Fruit fly (Drosophila melanogaster): ENCODE measurements around the gene CG6763.

CG6763 gene

dm6 chr3R:23334036-23334744, 50.4 kb downstream of the CG6763 start (continued):
- TF ChIP-seq topi (GFP tag; optimal IDR thresholded peaks at IDR 0.05): peak; percentile 22
- TF ChIP-seq CG6163 (GFP tag; IDR thresholded peaks at IDR 0.05): peak; percentile 98
- peak; percentile 93 for TF ChIP-seq CG15336 (GFP tag; IDR thresholded peaks at IDR 0.05)
- TF ChIP-seq Sox14 (GFP tag; optimal IDR thresholded peaks at IDR 0.05): peak; percentile 61
- TF ChIP-seq dsx (GFP tag; optimal IDR thresholded peaks at IDR 0.05; ENCODE audit: poor library complexity, severe bottlenecking): peak; percentile 45
- no peak for TF ChIP-seq esn (GFP tag; optimal IDR thresholded peaks at IDR 0.05)
- TF ChIP-seq CG1621 (tag; optimal IDR thresholded peaks at IDR 0.05): peak; percentile 96
- peak; percentile 98 for TF ChIP-seq eg (GFP tag; IDR thresholded peaks at IDR 0.05)
- TF ChIP-seq CG3032 (tag; optimal IDR thresholded peaks at IDR 0.05): peak; percentile 67
- peak; percentile 95 for TF ChIP-seq Lpt (GFP tag; optimal IDR thresholded peaks at IDR 0.05)
- TF ChIP-seq CG34406 (GFP tag; optimal IDR thresholded peaks at IDR 0.05): peak; percentile 61
- TF ChIP-seq CG16779 (tag; optimal IDR thresholded peaks at IDR 0.05): peak; percentile 98
- no peak for TF ChIP-seq Hr39 (GFP tag; optimal IDR thresholded peaks at IDR 0.05)
- no peak for TF ChIP-seq CG31627 (GFP tag; optimal IDR thresholded peaks at IDR 0.05)
- peak; percentile 79 for TF ChIP-seq CG7368 (GFP tag; optimal IDR thresholded peaks at IDR 0.05)
- peak; percentile 64 for TF ChIP-seq fd85E (GFP tag; optimal IDR thresholded peaks at IDR 0.05)
- no peak for TF ChIP-seq lz (GFP tag; optimal IDR thresholded peaks at IDR 0.05)
- TF ChIP-seq OdsH (GFP tag; optimal IDR thresholded peaks at IDR 0.05): peak; percentile 65
- peak; percentile 98 to 99 for TF ChIP-seq ss (GFP tag; optimal IDR thresholded peaks at IDR 0.05)
- no peak for TF ChIP-seq Ets21C (GFP tag; optimal IDR thresholded peaks at IDR 0.05)
- peak; percentile 46 for TF ChIP-seq CG6792 (GFP tag; optimal IDR thresholded peaks at IDR 0.05)
- peak; percentile 77 for TF ChIP-seq fd59A (GFP tag; optimal IDR thresholded peaks at IDR 0.05)
- TF ChIP-seq Sox15 (GFP tag; optimal IDR thresholded peaks at IDR 0.05): no peak
- TF ChIP-seq achi (GFP tag; optimal IDR thresholded peaks at IDR 0.05): peak; percentile 86
- no peak for TF ChIP-seq cyc (GFP tag; optimal IDR thresholded peaks at IDR 0.05)
- TF ChIP-seq CG10631 (GFP tag; optimal IDR thresholded peaks at IDR 0.05): peak; percentile 53
- peak; percentile 4 for TF ChIP-seq Met (GFP tag; optimal IDR thresholded peaks at IDR 0.05)
- TF ChIP-seq dac (GFP tag; optimal IDR thresholded peaks at IDR 0.05): peak; percentile 57
- TF ChIP-seq CG4318 (GFP tag; optimal IDR thresholded peaks at IDR 0.05): no peak

- TF ChIP-seq CG6808 (GFP tag; optimal IDR thresholded peaks at IDR 0.05) (peak; percentile 12), CG7368 (GFP tag; optimal IDR thresholded peaks at IDR 0.05) (peak; percentile 54), achi (GFP tag; optimal IDR thresholded peaks at IDR 0.05) (peak; percentile 68), Eip93F (GFP tag; optimal IDR thresholded peaks at IDR 0.05) (no peak), Blimp-1 (GFP tag; optimal IDR thresholded peaks at IDR 0.05) (no peak), CG6276 (GFP tag; optimal IDR thresholded peaks at IDR 0.05) (peak; percentile 25), CG6854 (GFP tag; optimal IDR thresholded peaks at IDR 0.05) (no peak), CG6163 (GFP tag; IDR thresholded peaks at IDR 0.05) (peak; percentile 75), CG34406 (GFP tag; optimal IDR thresholded peaks at IDR 0.05) (peak; percentile 55), CG11294 (GFP tag; IDR thresholded peaks at IDR 0.05) (0 out of 2 replicates have a peak, but pooled peaks have one; percentile 34), cyc (GFP tag; optimal IDR thresholded peaks at IDR 0.05) (peak; percentile 65), Hr38 (GFP tag; optimal IDR thresholded peaks at IDR 0.05) (no peak), Sox14 (GFP tag; optimal IDR thresholded peaks at IDR 0.05) (peak; percentile 63), CG16779 (tag; optimal IDR thresholded peaks at IDR 0.05) (no peak), CG8632 (GFP tag; optimal IDR thresholded peaks at IDR 0.05) (peak; percentile 66), Hr4 (GFP tag; optimal IDR thresholded peaks at IDR 0.05) (peak; percentile 77), dsx (GFP tag; optimal IDR thresholded peaks at IDR 0.05; ENCODE audit: poor library complexity, severe bottlenecking) (peak; percentile 58), Eip75B (GFP tag; optimal IDR thresholded peaks at IDR 0.05) (peak; percentile 35), dac (GFP tag; optimal IDR thresholded peaks at IDR 0.05) (peak; percentile 18), Ets96B (tag; optimal IDR thresholded peaks at IDR 0.05) (peak; percentile 79), Sox102F (GFP tag; optimal IDR thresholded peaks at IDR 0.05) (peak; percentile 33), svp (GFP tag) (peak; percentile 75), CG3032 (tag; optimal IDR thresholded peaks at IDR 0.05) (peak; percentile 76), pdm3 (GFP tag; optimal IDR thresholded peaks at IDR 0.05) (peak; percentile 63), CG3919 (GFP tag; optimal IDR thresholded peaks at IDR 0.05) (peak; percentile 78), CG4318 (GFP tag; optimal IDR thresholded peaks at IDR 0.05) (peak; percentile 16), fd59A (GFP tag; optimal IDR thresholded peaks at IDR 0.05) (peak; percentile 69), OdsH (GFP tag; optimal IDR thresholded peaks at IDR 0.05) (peak; percentile 78), CG11762 (GFP tag; optimal IDR thresholded peaks at IDR 0.05; ENCODE audit: insufficient read depth) (peak; percentile 53), topi (GFP tag; optimal IDR thresholded peaks at IDR 0.05) (peak; percentile 72), Hr39 (GFP tag; optimal IDR thresholded peaks at IDR 0.05) (peak; percentile 63), CG11902 (GFP tag; optimal IDR thresholded peaks at IDR 0.05) (peak; percentile 46), CG8119 (GFP tag; IDR thresholded peaks at IDR 0.05) (peak; percentile 52; the same call in 1 of the 3 replicates)
Measured at dm6 chr3R:23334866-23335265, 51.1 kb downstream of the CG6763 start.

All from whole organism, prepupa.